Fruit fly (Drosophila melanogaster): Measurements from ENCODE around the gene Oseg1.

dm6 chr3L:8419622-8420176 is 7.1 kb upstream of the Oseg1 start:
- TF ChIP-seq Mnt (GFP tag; optimal IDR thresholded peaks at IDR 0.05) (no peak), toe (GFP tag; optimal IDR thresholded peaks at IDR 0.05) (no peak), CG1620 (GFP tag; optimal IDR thresholded peaks at IDR 0.05) (no peak), CG11617 (GFP tag; optimal IDR thresholded peaks at IDR 0.05) (no peak), CG14711 (tag; optimal IDR thresholded peaks at IDR 0.05) (no peak), cic (GFP tag; optimal IDR thresholded peaks at IDR 0.05) (no peak), Crg-1 (GFP tag; optimal IDR thresholded peaks at IDR 0.05) (no peak), CG33017 (tag; optimal IDR thresholded peaks at IDR 0.05) (no peak), tj (GFP tag; optimal IDR thresholded peaks at IDR 0.05) (no peak), CG5204 (GFP tag; optimal IDR thresholded peaks at IDR 0.05) (no peak), bab1 (GFP tag; optimal IDR thresholded peaks at IDR 0.05) (no peak), ovo (GFP tag; optimal IDR thresholded peaks at IDR 0.05) (no peak)

Measured in whole organism, adult.